Fruit fly (Drosophila melanogaster) Kc167 (cell line): ENCODE measurements around the gene mRpL30.

Experiments used
- Myc ChIP-seq: fragments of >200 bp; optimal IDR thresholded peaks from 2 replicates; lab custom pipeline; 2017; ENCODE audit warnings: missing external identifiers
- Sin3A ChIP-seq: fragments of >200 bp; optimal IDR thresholded peaks from 2 replicates; lab custom pipeline; 2018; ENCODE audit warnings: missing external identifiers
- h ChIP-seq: fragments of >200 bp; optimal IDR thresholded peaks from 3 replicates; lab custom pipeline; 2018; ENCODE audit warnings: missing external identifiers
- insv ChIP-seq: fragments of >200 bp; optimal IDR thresholded peaks from 3 replicates; lab custom pipeline; 2018; ENCODE audit warnings: missing external identifiers
- psq ChIP-seq: fragments of >200 bp; optimal IDR thresholded peaks from 2 replicates; lab custom pipeline; 2017; ENCODE audit warnings: missing external identifiers
- ttk ChIP-seq: sonication (Bioruptor generic); optimal IDR thresholded peaks from 2 replicates; lab custom pipeline; 2017; ENCODE audit warnings: missing external identifiers

The mRpL30 gene

DNA sequence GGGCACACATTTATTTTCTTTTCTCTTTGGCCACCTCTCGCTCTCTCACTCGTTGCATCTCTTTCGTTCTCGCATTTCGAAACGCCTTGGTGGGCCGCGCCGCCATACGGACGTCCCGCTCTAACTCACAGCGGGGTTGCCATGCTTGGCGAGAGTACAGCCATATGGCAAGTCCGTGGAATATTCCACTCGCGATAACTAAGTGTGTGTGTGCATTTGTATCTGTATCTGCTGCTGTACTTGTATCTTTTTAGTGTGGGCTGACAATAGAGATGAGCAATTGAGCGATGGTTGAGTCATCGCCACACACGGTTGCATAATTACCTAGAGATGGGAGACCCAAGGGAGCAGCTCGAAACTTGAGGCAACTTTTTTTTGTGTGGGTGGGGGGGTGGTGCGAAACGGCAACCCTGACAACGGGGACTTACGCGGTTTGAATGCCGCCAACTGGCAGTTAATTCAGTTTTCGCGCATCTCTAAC, 36.8 kb downstream of the mRpL30 start:
- TF ChIP-seq h (lab: Kevin White, UChicago) (no peak), Myc (lab: Kevin White, UChicago) (no peak), insv (lab: Kevin White, UChicago) (no peak), ttk (lab: Kevin White, UChicago) (no peak), psq (no peak), Sin3A (lab: Kevin White, UChicago) (no peak)

DNA sequence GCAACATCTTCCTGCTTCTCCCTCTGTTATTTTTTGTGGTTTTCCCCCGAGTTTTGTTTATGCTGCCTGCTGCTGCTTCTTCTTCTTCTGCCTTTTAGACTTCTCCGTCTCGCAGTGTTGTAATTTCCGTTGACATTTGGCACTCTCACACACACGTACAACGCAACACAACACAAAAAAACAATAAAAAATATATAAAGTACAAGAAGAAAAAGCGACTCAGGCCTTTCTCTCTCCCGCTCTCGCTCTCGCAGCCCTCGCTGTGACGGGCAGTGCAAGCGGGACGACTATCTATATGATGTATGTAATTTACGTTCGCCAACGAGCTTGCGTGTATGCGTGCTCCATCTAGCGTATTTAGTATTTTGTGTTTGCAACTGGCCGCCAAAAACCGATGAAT, 38.5 kb downstream of the mRpL30 start:
- TF ChIP-seq insv (lab: Kevin White, UChicago) (no peak), Sin3A (lab: Kevin White, UChicago) (no peak)

DNA sequence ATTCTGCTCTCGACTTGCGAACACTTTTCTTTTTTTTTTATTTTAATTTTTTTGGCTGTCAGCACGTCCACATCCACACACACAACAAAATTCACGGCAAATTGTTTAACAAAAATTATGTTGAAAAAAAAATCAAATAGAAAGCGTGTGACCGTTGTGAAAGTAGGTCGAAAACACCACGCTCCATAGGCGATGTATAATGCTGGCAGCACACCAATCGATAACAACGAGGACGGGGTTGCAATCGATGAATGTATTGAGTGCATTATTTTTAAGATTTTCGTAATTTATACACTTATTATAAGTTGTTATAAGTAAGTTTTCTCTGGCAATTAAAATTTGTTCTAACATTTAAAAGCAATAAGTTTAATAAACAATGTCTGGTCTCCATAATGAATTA, 39.1 kb downstream of the mRpL30 start, which contains the start of gene Pp2C1:
Gene Pp2C1 (minus strand): TSS at position 181 of the 400 bp plus-strand sequence.
- TF ChIP-seq ttk (lab: Kevin White, UChicago), result no peak
- no peak for TF ChIP-seq insv (lab: Kevin White, UChicago)
- no peak for TF ChIP-seq h (lab: Kevin White, UChicago)
- TF ChIP-seq Myc (lab: Kevin White, UChicago), result no peak
- TF ChIP-seq psq, result no peak
- no peak for TF ChIP-seq Sin3A (lab: Kevin White, UChicago)

DNA sequence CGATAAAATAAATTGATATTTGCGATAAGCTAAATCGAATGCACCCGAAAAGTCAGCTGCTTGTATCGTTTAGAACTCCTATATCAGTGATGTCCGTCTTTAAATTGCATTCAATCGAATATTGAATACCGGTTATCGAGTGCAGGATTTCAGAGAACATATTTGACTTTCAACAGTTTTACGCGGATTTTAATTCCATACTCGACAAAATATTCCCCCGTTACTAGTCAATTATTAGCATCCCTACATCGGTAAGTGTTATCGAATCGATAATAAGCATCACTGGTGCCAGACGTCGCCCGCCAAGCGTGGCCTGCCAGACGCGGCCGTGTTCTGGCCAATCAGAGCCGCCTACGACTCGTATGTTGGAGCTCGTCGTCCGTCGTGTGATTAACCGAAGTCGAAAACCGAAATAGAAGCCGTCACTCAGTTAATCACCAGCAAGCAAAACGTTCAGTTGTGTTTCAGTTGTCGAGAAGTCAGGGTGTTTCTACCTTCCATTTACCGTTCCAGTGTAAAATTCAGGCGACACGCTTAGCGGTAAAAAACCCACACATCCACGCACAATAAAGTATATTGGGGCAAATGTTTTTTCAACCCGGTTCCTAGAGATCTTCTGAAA, 40.2 kb downstream of the mRpL30 start, which contains the start of gene ctp:
Gene ctp (plus strand): TSS at position 23 of the 622 bp plus-strand sequence.
- TF ChIP-seq ttk (lab: Kevin White, UChicago) (no peak), psq (peak; percentile 95)

DNA sequence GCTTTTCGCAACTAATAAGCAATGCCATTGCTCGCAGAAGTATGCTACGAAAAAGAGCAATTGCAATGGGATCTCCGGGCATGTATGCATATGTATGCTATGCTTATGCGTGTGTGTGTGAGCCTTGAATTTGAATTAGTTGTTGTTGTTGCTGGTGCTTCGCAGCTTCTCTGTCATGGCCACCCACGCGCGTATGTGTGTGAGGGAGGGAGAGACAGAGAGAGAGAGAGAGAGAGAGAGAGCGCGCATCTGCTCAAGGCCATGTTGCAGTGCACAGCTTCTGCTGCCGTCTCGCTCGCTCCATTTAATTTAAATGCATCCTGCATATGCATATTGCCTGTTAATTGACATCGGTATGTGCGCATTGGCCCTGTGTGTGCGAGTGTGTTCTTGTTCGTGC, 43.1 kb downstream of the mRpL30 start:
- TF ChIP-seq h (lab: Kevin White, UChicago) (no peak), ttk (lab: Kevin White, UChicago) (no peak), insv (lab: Kevin White, UChicago) (no peak)

DNA sequence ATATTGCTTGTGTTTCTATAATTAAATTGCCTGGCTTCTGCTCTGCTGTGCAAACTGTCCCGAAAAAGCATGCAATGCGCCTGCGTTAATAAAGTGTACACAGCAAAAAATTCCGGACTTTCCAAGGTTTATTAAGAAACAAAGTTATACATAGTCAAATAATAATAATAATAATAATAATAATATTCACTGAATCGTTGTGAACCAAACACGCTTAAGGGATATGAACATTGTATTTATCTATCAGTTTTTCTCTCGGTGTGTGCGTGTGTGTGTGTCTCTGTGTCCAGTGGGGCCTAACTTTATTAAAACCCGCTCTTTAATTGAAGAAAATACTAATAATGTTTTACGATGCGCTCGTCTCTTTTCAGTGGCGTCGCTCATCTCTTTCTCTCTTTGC, 43.6 kb downstream of the mRpL30 start:
- TF ChIP-seq psq (no peak), ttk (lab: Kevin White, UChicago) (no peak), Sin3A (lab: Kevin White, UChicago) (no peak), Myc (lab: Kevin White, UChicago) (no peak), h (lab: Kevin White, UChicago) (no peak), insv (lab: Kevin White, UChicago) (no peak)

DNA sequence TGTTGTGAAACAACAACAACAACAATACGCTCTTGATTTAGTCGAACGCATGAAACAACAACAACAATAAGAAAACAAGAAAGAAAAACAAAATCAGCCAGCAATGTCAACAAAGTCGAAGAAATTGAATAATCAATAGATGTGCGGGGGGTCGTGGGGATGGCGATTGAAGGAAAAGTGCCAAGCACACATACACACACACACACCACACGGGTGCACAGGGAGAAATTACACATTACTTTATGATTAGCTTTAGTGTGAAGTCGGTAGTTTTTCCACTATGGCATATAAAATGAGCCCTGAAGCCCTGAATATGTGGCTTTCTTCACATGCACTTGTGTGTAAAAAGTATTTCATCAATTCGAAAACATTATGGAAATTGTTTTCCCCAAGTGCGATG, 45.3 kb downstream of the mRpL30 start:
- TF ChIP-seq insv (lab: Kevin White, UChicago), result no peak
- no peak for TF ChIP-seq ttk (lab: Kevin White, UChicago)
- no peak for TF ChIP-seq Sin3A (lab: Kevin White, UChicago)
- no peak for TF ChIP-seq h (lab: Kevin White, UChicago)
- TF ChIP-seq Myc (lab: Kevin White, UChicago), result no peak
- TF ChIP-seq psq, result no peak

DNA sequence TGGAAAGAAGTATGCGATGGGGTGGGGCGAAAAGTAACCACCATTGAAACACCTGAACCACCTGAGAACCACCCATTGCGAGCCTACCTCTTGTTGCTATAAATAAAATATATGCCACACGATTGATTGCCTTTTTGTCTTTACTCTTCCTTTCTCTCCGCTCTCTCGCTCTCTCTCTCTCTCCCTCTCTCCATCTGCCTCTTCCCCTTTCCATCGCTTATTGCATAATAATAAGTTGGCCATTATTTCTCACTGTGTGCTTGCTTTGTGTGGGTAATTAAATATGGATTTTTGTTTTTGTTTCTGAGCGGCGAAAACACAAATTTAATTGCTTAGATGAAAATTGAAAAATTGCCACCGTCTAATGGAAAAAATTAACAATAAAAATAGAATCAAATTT, 46.4 kb downstream of the mRpL30 start:
- no peak for TF ChIP-seq Myc (lab: Kevin White, UChicago)
- TF ChIP-seq ttk (lab: Kevin White, UChicago), result no peak
- no peak for TF ChIP-seq h (lab: Kevin White, UChicago)
